Fruit fly (Drosophila melanogaster): ENCODE results near the gene NijA.
A peak's percentile ranks its signal among the peaks of the same experiment; 100 is the strongest.

NijA gene

dm6 chr3L:10674145-10674547 lies 22.5 kb downstream of the NijA start (continued):
- TF ChIP-seq CG34224 (GFP tag; IDR thresholded peaks at IDR 0.05; ENCODE audit: partially characterized antibody) = 0 out of 3 replicates have a peak, but pooled peaks have one; percentile 17
- no peak for TF ChIP-seq CG11456 (GFP tag; IDR thresholded peaks at IDR 0.05)
- TF ChIP-seq slou (GFP tag; optimal IDR thresholded peaks at IDR 0.05) = no peak
- peak; percentile 27 for TF ChIP-seq salm (tag; optimal IDR thresholded peaks at IDR 0.05)
- TF ChIP-seq gsb-n (tag; optimal IDR thresholded peaks at IDR 0.05) = no peak
- no peak for TF ChIP-seq CG31224 (GFP tag; IDR thresholded peaks at IDR 0.05)
- TF ChIP-seq CG17359 (tag; optimal IDR thresholded peaks at IDR 0.05) = no peak
- TF ChIP-seq CG13775 (GFP tag; optimal IDR thresholded peaks at IDR 0.05) = no peak
- TF ChIP-seq Xrp1 (GFP tag; IDR thresholded peaks at IDR 0.05) = no peak
- peak; percentile 21 for TF ChIP-seq nom (GFP tag; optimal IDR thresholded peaks at IDR 0.05)
- TF ChIP-seq CG4360 (GFP tag; IDR thresholded peaks at IDR 0.05) = 0 out of 2 replicates have a peak, but pooled peaks have one; percentile 41
- peak; percentile 64 for TF ChIP-seq Deaf1 (tag; optimal IDR thresholded peaks at IDR 0.05)
- TF ChIP-seq Adf1 (GFP tag; IDR thresholded peaks at IDR 0.05) = peak; percentile 21; the same call in 1 of the 2 replicates
- TF ChIP-seq HLHmδ (GFP tag; optimal IDR thresholded peaks at IDR 0.05) = peak; percentile 24
- TF ChIP-seq CG7372 (GFP tag; IDR thresholded peaks at IDR 0.05) = no peak
- peak; percentile 88 for TF ChIP-seq CG17385 (GFP tag; optimal IDR thresholded peaks at IDR 0.05)
- TF ChIP-seq Optix (GFP tag; IDR thresholded peaks at IDR 0.05) = no peak
- peak; percentile 11 for TF ChIP-seq CG15479 (GFP tag; optimal IDR thresholded peaks at IDR 0.05)
- TF ChIP-seq nerfin-2 (GFP tag; IDR thresholded peaks at IDR 0.05; ENCODE audit: partially characterized antibody) = no peak
- peak; percentile 39 for TF ChIP-seq Med (GFP tag)
- TF ChIP-seq CG3163 (GFP tag; optimal IDR thresholded peaks at IDR 0.05) = no peak
- TF ChIP-seq CG4707 (GFP tag; optimal IDR thresholded peaks at IDR 0.05) = no peak
- 0 out of 3 replicates have a peak, but pooled peaks have one; percentile 54 for TF ChIP-seq Opbp (GFP tag; IDR thresholded peaks at IDR 0.05; ENCODE audit: partially characterized antibody)
- TF ChIP-seq CG12942 (GFP tag; optimal IDR thresholded peaks at IDR 0.05) = no peak
- no peak for TF ChIP-seq CG16815 (GFP tag; optimal IDR thresholded peaks at IDR 0.05)
- TF ChIP-seq E2f2 (GFP tag; IDR thresholded peaks at IDR 0.05) = 0 out of 2 replicates have a peak, but pooled peaks have one; percentile 16
- TF ChIP-seq CG2889 (GFP tag; IDR thresholded peaks at IDR 0.05) = no peak
- TF ChIP-seq CG6813 (GFP tag; optimal IDR thresholded peaks at IDR 0.05) = peak; percentile 12
- TF ChIP-seq Ada2b (GFP tag; IDR thresholded peaks at IDR 0.05) = no peak
- peak; percentile 79 to 85 for TF ChIP-seq Trl (optimal IDR thresholded peaks at IDR 0.05)
- no peak for TF ChIP-seq Trl (GFP tag; optimal IDR thresholded peaks at IDR 0.05)
- no peak for TF ChIP-seq onecut (GFP tag; IDR thresholded peaks at IDR 0.05)
- TF ChIP-seq vvl (GFP tag; IDR thresholded peaks at IDR 0.05) = peak; percentile 87
- peak; percentile 39 for TF ChIP-seq CG8924 (tag; optimal IDR thresholded peaks at IDR 0.05)
- TF ChIP-seq CG17186 (GFP tag; optimal IDR thresholded peaks at IDR 0.05) = no peak
- 0 out of 2 replicates have a peak, but pooled peaks have one; percentile 13 for TF ChIP-seq Scr (GFP tag; IDR thresholded peaks at IDR 0.05; ENCODE audit: partially characterized antibody)

dm6 chr3L:10672540-10672939 lies 24.1 kb downstream of the NijA start:
- TF ChIP-seq Med (GFP tag) = peak; percentile 15
- TF ChIP-seq sqz (GFP tag; optimal IDR thresholded peaks at IDR 0.05) = peak; percentile 11
- no peak for TF ChIP-seq CG8281 (tag; optimal IDR thresholded peaks at IDR 0.05)
- TF ChIP-seq Adf1 (GFP tag; IDR thresholded peaks at IDR 0.05) = peak; percentile 42; the same call in 1 of the 2 replicates
- TF ChIP-seq CG8765 (GFP tag; IDR thresholded peaks at IDR 0.05) = no peak
- peak; percentile 49; the same call in 2 of the 3 replicates for TF ChIP-seq sr (GFP tag; IDR thresholded peaks at IDR 0.05)
- peak; percentile 87 for TF ChIP-seq abd-A (tag; optimal IDR thresholded peaks at IDR 0.05)
- TF ChIP-seq CG13424 (tag; optimal IDR thresholded peaks at IDR 0.05) = no peak
- TF ChIP-seq Hey (tag; optimal IDR thresholded peaks at IDR 0.05) = peak; percentile 39
- TF ChIP-seq CG32767 (GFP tag; IDR thresholded peaks at IDR 0.05) = peak; percentile 68; the same call in 1 of the 2 replicates
- no peak for TF ChIP-seq slp2 (GFP tag; optimal IDR thresholded peaks at IDR 0.05)
- TF ChIP-seq her (GFP tag; optimal IDR thresholded peaks at IDR 0.05) = no peak
- 0 out of 3 replicates have a peak, but pooled peaks have one; percentile 21 for TF ChIP-seq Dbx (GFP tag; IDR thresholded peaks at IDR 0.05)
- TF ChIP-seq chm (GFP tag; IDR thresholded peaks at IDR 0.05) = 0 out of 2 replicates have a peak, but pooled peaks have one; percentile 32
- peak; percentile 50 for TF ChIP-seq CG13894 (tag; optimal IDR thresholded peaks at IDR 0.05)
- 0 out of 3 replicates have a peak, but pooled peaks have one; percentile 30 for TF ChIP-seq ci (GFP tag; IDR thresholded peaks at IDR 0.05)
- no peak for TF ChIP-seq Blimp-1 (GFP tag; optimal IDR thresholded peaks at IDR 0.05)
- no peak for TF ChIP-seq CG1832 (GFP tag; optimal IDR thresholded peaks at IDR 0.05)
